Fruit fly (Drosophila melanogaster) whole organism, embryonic: ENCODE results near the gene CG17029.
A peak's percentile ranks its signal among the peaks of the same experiment; 100 is the strongest.

ENCODE experiments used
- CG10147 ChIP-seq: fragments of 200-800 bp; sonication (Bioruptor generic); optimal IDR thresholded peaks from 2 replicates; lab custom pipeline; 2019; ENCODE audit warnings: missing biosample characterization, mild to moderate bottlenecking, missing genetic modification characterization, moderate library complexity
- CG1024 ChIP-seq: fragments of 200-800 bp; sonication (Bioruptor generic); IDR thresholded peaks from 2 replicates; pipeline ENCODE4 v1.3.6; 2022; ENCODE audit warnings: missing biosample characterization, missing genetic modification characterization
- CG10565 ChIP-seq: fragments of 200-800 bp; sonication (Bioruptor generic); optimal IDR thresholded peaks from 3 replicates; lab custom pipeline; 2016; ENCODE audit warnings: missing biosample characterization, mild to moderate bottlenecking, missing genetic modification characterization
- CG11085 ChIP-seq: fragments of 200-800 bp; sonication (Bioruptor generic); IDR thresholded peaks from 2 replicates; pipeline ENCODE4 v1.3.6; 2022; ENCODE audit warnings: missing biosample characterization, missing genetic modification characterization
- CG11504 ChIP-seq: fragments of 200-800 bp; sonication (Bioruptor generic); optimal IDR thresholded peaks from 3 replicates; lab custom pipeline; 2019; ENCODE audit warnings: missing biosample characterization, mild to moderate bottlenecking, missing genetic modification characterization, moderate library complexity
- CG1233 ChIP-seq: fragments of 200-800 bp; sonication (Bioruptor generic); optimal IDR thresholded peaks from 4 replicates; lab custom pipeline; 2018; ENCODE audit warnings: missing biosample characterization, mild to moderate bottlenecking, missing genetic modification characterization
- CG13894 ChIP-seq: fragments of 200-800 bp; sonication (Bioruptor generic); optimal IDR thresholded peaks from 3 replicates; lab custom pipeline; 2018; ENCODE audit warnings: missing biosample characterization, mild to moderate bottlenecking, missing genetic modification characterization, moderate library complexity
- CG15514 ChIP-seq: fragments of 200-800 bp; sonication (Bioruptor generic); optimal IDR thresholded peaks from 3 replicates; lab custom pipeline; 2017; ENCODE audit warnings: missing biosample characterization, missing genetic modification characterization, mild to moderate bottlenecking, moderate library complexity, missing genetic modification reagents
- CG17186 ChIP-seq: fragments of 200-800 bp; sonication (Bioruptor generic); optimal IDR thresholded peaks from 3 replicates; lab custom pipeline; 2017; ENCODE audit warnings: missing biosample characterization, missing genetic modification reagents, missing genetic modification characterization
- CG18011 ChIP-seq: fragments of 200-800 bp; sonication (Bioruptor generic); optimal IDR thresholded peaks from 2 replicates; lab custom pipeline; 2017; ENCODE audit warnings: missing biosample characterization, missing genetic modification characterization, mild to moderate bottlenecking, moderate library complexity, missing genotype
- CG2129 ChIP-seq: fragments of 200-800 bp; sonication (Bioruptor generic); IDR thresholded peaks from 2 replicates; pipeline ENCODE4 v1.3.6; 2022; ENCODE audit warnings: missing biosample characterization, missing genetic modification characterization; ENCODE audit not compliant: partially characterized antibody
- CG2678 ChIP-seq: fragments of 200-800 bp; sonication (Bioruptor generic); optimal IDR thresholded peaks from 3 replicates; lab custom pipeline; 2019; ENCODE audit warnings: missing biosample characterization, mild to moderate bottlenecking, missing genetic modification characterization, moderate library complexity
- CG31441 ChIP-seq: fragments of 200-800 bp; sonication (Bioruptor generic); IDR thresholded peaks from 2 replicates; pipeline ENCODE4 v1.3.6; 2022; ENCODE audit warnings: missing biosample characterization, missing genetic modification characterization
- CG32532 ChIP-seq: fragments of 200-800 bp; sonication (Bioruptor generic); IDR thresholded peaks from 2 replicates; pipeline ENCODE4 v1.3.6; 2022; ENCODE audit warnings: missing biosample characterization, missing genetic modification characterization
- CG34376 ChIP-seq: fragments of 200-800 bp; sonication (Bioruptor generic); optimal IDR thresholded peaks from 2 replicates; lab custom pipeline; 2018; ENCODE audit warnings: missing biosample characterization, mild to moderate bottlenecking, missing genetic modification characterization
- CG4617 ChIP-seq: fragments of 200-800 bp; sonication (Bioruptor generic); optimal IDR thresholded peaks from 3 replicates; lab custom pipeline; 2016; ENCODE audit warnings: missing biosample characterization, missing genetic modification characterization, borderline replicate concordance
- CG6854 ChIP-seq: fragments of 200-800 bp; sonication (Bioruptor generic); optimal IDR thresholded peaks from 3 replicates; lab custom pipeline; 2017; ENCODE audit warnings: missing biosample characterization, mild to moderate bottlenecking, missing genetic modification characterization
- CG8944 ChIP-seq: fragments of 200-800 bp; sonication (Bioruptor generic); optimal IDR thresholded peaks from 3 replicates; lab custom pipeline; 2016; ENCODE audit warnings: missing biosample characterization, missing genetic modification characterization
- CTCF ChIP-seq: fragments of 200-800 bp; sonication (Bioruptor generic); optimal IDR thresholded peaks from 2 replicates; lab custom pipeline; 2017; ENCODE audit warnings: missing biosample characterization, mild to moderate bottlenecking, missing genetic modification characterization, moderate library complexity
- Deaf1 ChIP-seq: fragments of 200-800 bp; optimal IDR thresholded peaks from 3 replicates; lab custom pipeline; 2019; ENCODE audit warnings: missing biosample characterization, mild to moderate bottlenecking, missing genetic modification characterization, moderate library complexity
- Elba2 ChIP-seq: fragments of 200-800 bp; sonication (Bioruptor generic); optimal IDR thresholded peaks from 3 replicates; lab custom pipeline; 2016; ENCODE audit warnings: missing biosample characterization, missing genetic modification characterization
- Fer1 ChIP-seq: fragments of 200-800 bp; sonication (Bioruptor generic); optimal IDR thresholded peaks from 2 replicates; lab custom pipeline; 2017; ENCODE audit warnings: missing biosample characterization, mild to moderate bottlenecking, missing genetic modification characterization
- Hmr ChIP-seq: fragments of 200-800 bp; sonication (Bioruptor generic); optimal IDR thresholded peaks from 3 replicates; lab custom pipeline; 2017; ENCODE audit warnings: mild to moderate bottlenecking, missing biosample characterization, missing genetic modification reagents, missing genetic modification characterization
- Hr51 ChIP-seq, 2 experiments: fragments of 200-800 bp; sonication (Bioruptor generic); optimal IDR thresholded peaks; 2 replicates in 1 of 2; 3 replicates in 1 of 2; lab custom pipeline; 2016 to 2018; ENCODE audit warnings: missing biosample characterization in 2 of 2, missing genetic modification characterization in 2 of 2, mild to moderate bottlenecking in 1 of 2, moderate library complexity in 1 of 2
- Lim3 ChIP-seq: fragments of 200-800 bp; sonication (Bioruptor generic); IDR thresholded peaks from 2 replicates; pipeline ENCODE4 v1.3.6; 2022; ENCODE audit warnings: missing biosample characterization, missing genetic modification characterization
- Meics ChIP-seq: fragments of 200-800 bp; sonication (Bioruptor generic); optimal IDR thresholded peaks from 2 replicates; lab custom pipeline; 2017; ENCODE audit warnings: missing biosample characterization, mild to moderate bottlenecking, missing genetic modification characterization
- Pdp1 ChIP-seq, 2 experiments: fragments of 200-800 bp; sonication (Bioruptor generic); optimal IDR thresholded peaks; 3 replicates each; lab custom pipeline; 2016; ENCODE audit warnings: missing biosample characterization in 2 of 2, missing genetic modification characterization in 2 of 2, mild to moderate bottlenecking in 1 of 2, moderate library complexity in 1 of 2
- Rx ChIP-seq: fragments of 200-800 bp; sonication (Bioruptor generic); IDR thresholded peaks from 2 replicates; pipeline ENCODE4 v1.3.6; 2022; ENCODE audit warnings: missing biosample characterization, missing genetic modification characterization
- Scr ChIP-seq: fragments of 200-800 bp; sonication (Bioruptor generic); IDR thresholded peaks from 2 replicates; pipeline ENCODE4 v1.3.6; 2022; ENCODE audit warnings: missing biosample characterization, missing genetic modification characterization; ENCODE audit not compliant: partially characterized antibody
- Spps ChIP-seq: fragments of 200-800 bp; sonication (Bioruptor generic); optimal IDR thresholded peaks from 2 replicates; lab custom pipeline; 2018; ENCODE audit warnings: missing biosample characterization, mild to moderate bottlenecking, missing genetic modification characterization
- bab2 ChIP-seq: fragments of 200-800 bp; sonication (Bioruptor generic); optimal IDR thresholded peaks from 2 replicates; lab custom pipeline; 2016; ENCODE audit warnings: missing biosample characterization, missing genetic modification characterization
- chinmo ChIP-seq: fragments of 200-800 bp; sonication (Bioruptor generic); IDR thresholded peaks from 4 replicates; pipeline ENCODE4 v1.3.6; 2022; ENCODE audit warnings: missing biosample characterization, missing genetic modification characterization; ENCODE audit not compliant: partially characterized antibody
- ftz-f1 ChIP-seq: fragments of 200-800 bp; sonication (Bioruptor generic); optimal IDR thresholded peaks from 2 replicates; lab custom pipeline; 2016; ENCODE audit warnings: missing biosample characterization, missing genetic modification characterization
- gsb ChIP-seq: fragments of 200-800 bp; sonication (Bioruptor generic); IDR thresholded peaks from 2 replicates; pipeline ENCODE4 v1.3.6; 2022; ENCODE audit warnings: missing biosample characterization, missing genetic modification characterization
- h ChIP-seq: fragments of >200 bp; optimal IDR thresholded peaks from 2 replicates; lab custom pipeline; 2017
- inv ChIP-seq: fragments of 200-800 bp; sonication (Bioruptor generic); IDR thresholded peaks from 2 replicates; pipeline ENCODE4 v1.3.6; 2022; ENCODE audit warnings: missing biosample characterization, missing genetic modification characterization; ENCODE audit not compliant: partially characterized antibody
- jumu ChIP-seq: fragments of 200-800 bp; sonication (Bioruptor generic); optimal IDR thresholded peaks from 3 replicates; lab custom pipeline; 2016; ENCODE audit warnings: missing biosample characterization, missing genetic modification characterization
- klu ChIP-seq: fragments of 200-800 bp; sonication (Bioruptor generic); IDR thresholded peaks from 2 replicates; pipeline ENCODE4 v1.3.6; 2022; ENCODE audit warnings: missing biosample characterization, missing genetic modification characterization
- mirr ChIP-seq: fragments of 200-800 bp; sonication (Bioruptor generic); optimal IDR thresholded peaks from 3 replicates; lab custom pipeline; 2018; ENCODE audit warnings: missing biosample characterization, mild to moderate bottlenecking, missing genetic modification characterization
- org-1 ChIP-seq: fragments of 200-800 bp; sonication (Bioruptor generic); optimal IDR thresholded peaks from 2 replicates; lab custom pipeline; 2017; ENCODE audit warnings: missing biosample characterization, missing genetic modification characterization
- otp ChIP-seq: fragments of 200-800 bp; sonication (Bioruptor generic); IDR thresholded peaks from 3 replicates; pipeline ENCODE4, ENCODE4 v1.3.6; 2022; ENCODE audit warnings: missing biosample characterization, missing genetic modification characterization
- phol ChIP-seq: fragments of 200-800 bp; sonication (Bioruptor generic); optimal IDR thresholded peaks from 3 replicates; lab custom pipeline; 2018; ENCODE audit warnings: missing biosample characterization, mild to moderate bottlenecking, missing genetic modification characterization, moderate library complexity
- pita ChIP-seq: fragments of 200-800 bp; sonication (Bioruptor generic); optimal IDR thresholded peaks from 2 replicates; lab custom pipeline; 2017; ENCODE audit warnings: missing biosample characterization, mild to moderate bottlenecking, missing genetic modification characterization
- schlank ChIP-seq: fragments of 200-800 bp; sonication (Bioruptor generic); optimal IDR thresholded peaks from 2 replicates; lab custom pipeline; 2018; ENCODE audit warnings: missing biosample characterization, mild to moderate bottlenecking, missing genetic modification characterization
- scrt ChIP-seq: fragments of 200-800 bp; sonication (Bioruptor generic); optimal IDR thresholded peaks from 2 replicates; lab custom pipeline; 2018; ENCODE audit warnings: missing biosample characterization, mild to moderate bottlenecking, missing genetic modification characterization, moderate library complexity
- so ChIP-seq: fragments of 200-800 bp; sonication (Bioruptor generic); IDR thresholded peaks from 3 replicates; pipeline ENCODE4 v1.3.6; 2022; ENCODE audit warnings: missing biosample characterization, missing genetic modification characterization
- tna ChIP-seq: fragments of 200-800 bp; sonication (Bioruptor generic); IDR thresholded peaks from 2 replicates; pipeline ENCODE4 v1.3.6; 2022; ENCODE audit warnings: missing biosample characterization, missing genetic modification characterization; ENCODE audit not compliant: partially characterized antibody
- vvl ChIP-seq: fragments of 200-800 bp; sonication (Bioruptor generic); IDR thresholded peaks from 2 replicates; pipeline ENCODE4 v1.3.6; 2022; ENCODE audit warnings: missing biosample characterization, missing genetic modification characterization
- z ChIP-seq: fragments of 200-800 bp; sonication (Bioruptor generic); IDR thresholded peaks from 3 replicates; pipeline ENCODE4 v1.3.6; 2022; ENCODE audit warnings: missing biosample characterization, missing genetic modification characterization

CG17029 gene

dm6 chr3L:15976758-15977157 lies at the start of gene CG17029:
CG17029 (plus strand) TSS chr3L:15976870.
- TF ChIP-seq Elba2 (GFP tag; lab: Kevin White, UChicago) (no peak), CG1233 (GFP tag; lab: Kevin White, UChicago) (no peak), tna (GFP tag; lab: Robert Waterston, UW) (no peak), ftz-f1 (GFP tag; lab: Kevin White, UChicago) (peak; percentile 55), CG32532 (peak; percentile 35; the same call in 1 of the 2 replicates), Scr (GFP tag; lab: Robert Waterston, UW) (peak; percentile 14; the same call in 1 of the 2 replicates), CG31441 (GFP tag; lab: Robert Waterston, UW) (0 out of 2 replicates have a peak, but pooled peaks have one; percentile 29), vvl (GFP tag; lab: Robert Waterston, UW) (0 out of 2 replicates have a peak, but pooled peaks have one; percentile 14), CG11504 (tag; lab: Kevin White, UChicago) (no peak), Pdp1 (GFP tag; optimal IDR thresholded peaks at IDR 0.05; lab: Kevin White, UChicago) (peak in 1 of 2 experiments; percentile 42), chinmo (0 out of 4 replicates have a peak, but pooled peaks have one; percentile 25), CG6854 (GFP tag; lab: Kevin White, UChicago) (peak; percentile 44), Deaf1 (peak; percentile 17), CG15514 (GFP tag; lab: Kevin White, UChicago) (peak; percentile 24), Meics (GFP tag; lab: Kevin White, UChicago) (peak; percentile 6), Fer1 (GFP tag; lab: Kevin White, UChicago) (peak; percentile 7), CG2678 (tag; lab: Kevin White, UChicago) (peak; percentile 54)

- TF ChIP-seq mirr (GFP tag; lab: Kevin White, UChicago) (no peak), CG10147 (GFP tag; lab: Kevin White, UChicago) (no peak), inv (no peak), Hr51 (GFP tag; optimal IDR thresholded peaks at IDR 0.05; lab: Kevin White, UChicago) (peak in 1 of 2 experiments; percentile 70), Pdp1 (GFP tag; optimal IDR thresholded peaks at IDR 0.05; lab: Kevin White, UChicago) (peak; percentile 27 to 49), Lim3 (GFP tag; lab: Robert Waterston, UW) (no peak), so (GFP tag; lab: Robert Waterston, UW) (peak; percentile 50; the same call in 1 of the 3 replicates), h (no peak), org-1 (peak; percentile 37), CG10565 (GFP tag; lab: Kevin White, UChicago) (no peak), CG4617 (GFP tag; lab: Kevin White, UChicago) (no peak), Rx (GFP tag; lab: Robert Waterston, UW) (peak; percentile 16; the same call in 1 of the 2 replicates), klu (GFP tag; lab: Robert Waterston, UW) (0 out of 2 replicates have a peak, but pooled peaks have one; percentile 15), CG11085 (GFP tag; lab: Robert Waterston, UW) (0 out of 2 replicates have a peak, but pooled peaks have one; percentile 24), scrt (GFP tag; lab: Kevin White, UChicago) (no peak), gsb (GFP tag; lab: Robert Waterston, UW) (0 out of 2 replicates have a peak, but pooled peaks have one; percentile 35), CG1024 (GFP tag; lab: Robert Waterston, UW) (0 out of 2 replicates have a peak, but pooled peaks have one; percentile 31), CG2129 (GFP tag; lab: Robert Waterston, UW) (no peak), CG17186 (GFP tag; lab: Kevin White, UChicago) (no peak), CG34376 (GFP tag; lab: Kevin White, UChicago) (no peak), otp (GFP tag; lab: Robert Waterston, UW) (peak; percentile 69; the same call in 1 of the 3 replicates), phol (peak; percentile 48), jumu (GFP tag; lab: Kevin White, UChicago) (no peak), CG13894 (tag; lab: Kevin White, UChicago) (no peak), CG8944 (GFP tag; lab: Kevin White, UChicago) (peak; percentile 39), CTCF (GFP tag; lab: Kevin White, UChicago) (no peak), CG18011 (GFP tag; lab: Kevin White, UChicago) (no peak), Spps (no peak), Hmr (GFP tag; lab: Kevin White, UChicago) (no peak), schlank (tag; lab: Kevin White, UChicago) (no peak), bab2 (peak; percentile 33), pita (GFP tag; lab: Kevin White, UChicago) (no peak), z (GFP tag; lab: Robert Waterston, UW) (no peak)
Observed at dm6 chr3L:15940823-15941222, 35.8 kb upstream of the CG17029 start.
